Fruit fly (Drosophila melanogaster) whole organism, embryonic: ENCODE results near the gene CG15922.

Source experiments
- CG11504 ChIP-seq: fragments of 200-800 bp; sonication (Bioruptor generic); optimal IDR thresholded peaks from 3 replicates; lab custom pipeline; 2019; ENCODE audit warnings: missing biosample characterization, mild to moderate bottlenecking, missing genetic modification characterization, moderate library complexity
- CG12155 ChIP-seq: fragments of 200-800 bp; sonication (Bioruptor generic); optimal IDR thresholded peaks from 3 replicates; lab custom pipeline; 2016; ENCODE audit warnings: missing biosample characterization, missing genetic modification characterization
- CG14050 ChIP-seq: fragments of 200-800 bp; sonication (Bioruptor generic); IDR thresholded peaks from 3 replicates; pipeline ENCODE4 v1.3.6; 2022; ENCODE audit warnings: missing biosample characterization, missing genetic modification characterization
- CG15696 ChIP-seq: fragments of 200-800 bp; sonication (Bioruptor generic); optimal IDR thresholded peaks from 2 replicates; lab custom pipeline; 2019; ENCODE audit warnings: missing biosample characterization, mild to moderate bottlenecking, missing genetic modification characterization, moderate library complexity
- CG17328 ChIP-seq: fragments of 200-800 bp; sonication (Bioruptor generic); IDR thresholded peaks from 2 replicates; pipeline ENCODE4 v1.3.6; 2022; ENCODE audit warnings: missing biosample characterization, missing genetic modification characterization
- Rx ChIP-seq: fragments of 200-800 bp; sonication (Bioruptor generic); IDR thresholded peaks from 2 replicates; pipeline ENCODE4 v1.3.6; 2022; ENCODE audit warnings: missing biosample characterization, missing genetic modification characterization
- Sox102F ChIP-seq: fragments of 200-800 bp; sonication (Bioruptor generic); optimal IDR thresholded peaks from 2 replicates; lab custom pipeline; 2018; ENCODE audit warnings: missing biosample characterization, mild to moderate bottlenecking, missing genetic modification characterization, moderate library complexity
- ac ChIP-seq: fragments of 200-800 bp; sonication (Bioruptor generic); optimal IDR thresholded peaks from 3 replicates; lab custom pipeline; 2017; ENCODE audit warnings: missing biosample characterization, mild to moderate bottlenecking, missing genetic modification characterization
- btn ChIP-seq: fragments of 200-800 bp; sonication (Bioruptor generic); optimal IDR thresholded peaks from 2 replicates; lab custom pipeline; 2016; ENCODE audit warnings: missing biosample characterization, missing genetic modification characterization
- en ChIP-seq: fragments of 200-800 bp; sonication (Bioruptor generic); optimal IDR thresholded peaks from 2 replicates; lab custom pipeline; 2016; ENCODE audit warnings: missing biosample characterization, missing genetic modification characterization
- exex ChIP-seq: fragments of 200-800 bp; sonication (Bioruptor generic); optimal IDR thresholded peaks from 4 replicates; lab custom pipeline; 2018; ENCODE audit warnings: missing biosample characterization, mild to moderate bottlenecking, missing genetic modification characterization, moderate library complexity
- pho ChIP-seq: fragments of 200-800 bp; sonication (Bioruptor generic); optimal IDR thresholded peaks from 2 replicates; lab custom pipeline; 2016; ENCODE audit warnings: missing biosample characterization, missing genetic modification characterization
- tgo ChIP-seq: fragments of 200-800 bp; sonication (Bioruptor generic); IDR thresholded peaks from 3 replicates; pipeline ENCODE4 v1.3.6; 2022; ENCODE audit warnings: missing biosample characterization, missing genetic modification characterization
- twi ChIP-seq: fragments of 200-800 bp; optimal IDR thresholded peaks from 2 replicates; lab custom pipeline; 2019; ENCODE audit warnings: missing biosample characterization, mild to moderate bottlenecking, missing genetic modification characterization, moderate library complexity

dm6 chr3R:20552093-20552492 lies 8.0 kb downstream of the CG15922 start, which contains the start of gene Stat92E:
- TF ChIP-seq btn (GFP tag; lab: Kevin White, UChicago) (no peak), Rx (no peak), pho (GFP tag; lab: Kevin White, UChicago) (no peak), CG14050 (GFP tag; lab: Robert Waterston, UW) (no peak), ac (no peak), exex (tag; lab: Kevin White, UChicago) (no peak), en (no peak), CG12155 (GFP tag; lab: Kevin White, UChicago) (no peak), tgo (GFP tag; lab: Robert Waterston, UW) (no peak), CG15696 (tag; lab: Kevin White, UChicago) (no peak), CG11504 (no peak), twi (no peak), CG17328 (GFP tag; lab: Robert Waterston, UW) (no peak), Sox102F (GFP tag; lab: Kevin White, UChicago) (no peak)
